Worm (Caenorhabditis elegans) whole organism, young adult: ENCODE data around the gene Y73B6BL.270.

Experiments
- B0019.2 ChIP-seq: fragments of 200-800 bp; sonication (Bioruptor generic); conservative IDR thresholded peaks from 2 replicates; pipeline ENCODE4 v1.3.6; 2022; ENCODE audit warnings: missing genetic modification reagents, missing genetic modification characterization, missing compliant biosample characterization
- F52B5.7 ChIP-seq: sonication (generic microtip); optimal IDR thresholded peaks from 2 replicates; lab custom pipeline; 2016; ENCODE audit warnings: mild to moderate bottlenecking, missing genetic modification characterization, missing compliant biosample characterization
- Y79H2A.3 ChIP-seq: fragments of 200-800 bp; sonication (Bioruptor generic); conservative IDR thresholded peaks from 2 replicates; pipeline ENCODE4 v1.3.6; 2022; ENCODE audit warnings: missing genetic modification reagents, missing genetic modification characterization, missing compliant biosample characterization
- attf-5 ChIP-seq: fragments of 200-800 bp; sonication (Bioruptor generic); optimal IDR thresholded peaks from 2 replicates; lab custom pipeline; 2018; ENCODE audit warnings: mild to moderate bottlenecking, missing genetic modification characterization, missing compliant biosample characterization
- fkh-3 ChIP-seq: sonication (generic microtip); optimal IDR thresholded peaks from 2 replicates; lab custom pipeline; 2016; ENCODE audit warnings: mild to moderate bottlenecking, missing genetic modification characterization, missing compliant biosample characterization
- gei-17 ChIP-seq: fragments of 200-800 bp; sonication (Bioruptor generic); optimal IDR thresholded peaks from 2 replicates; lab custom pipeline; 2018; ENCODE audit warnings: mild to moderate bottlenecking, missing genetic modification characterization, missing compliant biosample characterization
- madf-10 ChIP-seq: sonication (generic microtip); optimal IDR thresholded peaks from 2 replicates; lab custom pipeline; 2016; ENCODE audit warnings: mild to moderate bottlenecking, missing genetic modification characterization, missing compliant biosample characterization
- nfya-2 ChIP-seq: fragments of 200-800 bp; sonication (Bioruptor generic); IDR thresholded peaks from 2 replicates; pipeline ENCODE4 v1.3.6; 2022; ENCODE audit warnings: missing genetic modification reagents, missing genetic modification characterization, missing compliant biosample characterization
- nhr-120 ChIP-seq: fragments of 200-800 bp; sonication (Bioruptor generic); IDR thresholded peaks from 2 replicates; pipeline ENCODE4 v1.3.6; 2022; ENCODE audit warnings: missing genetic modification characterization, missing compliant biosample characterization
- snpc-4 ChIP-seq, 5 experiments: fragments of 150-350 bp in 1 of 5; sonication (generic microtip) in 4 of 5; optimal IDR thresholded peaks; 2 replicates each; lab custom pipeline; 2014 to 2018; ENCODE audit warnings: missing genetic modification characterization in 5 of 5, missing biosample characterization in 3 of 5, antibody characterized with exemption in 2 of 5, mild to moderate bottlenecking in 2 of 5, missing compliant biosample characterization in 2 of 5, missing genotype in 2 of 5, moderate library complexity in 2 of 5, missing genetic modification reagents in 1 of 5
- unc-130 ChIP-seq: sonication (generic microtip); optimal IDR thresholded peaks from 2 replicates; lab custom pipeline; 2016; ENCODE audit warnings: missing genetic modification reagents, missing genetic modification characterization, missing compliant biosample characterization
- ztf-6 ChIP-seq: fragments of 200-800 bp; sonication (Bioruptor generic); IDR thresholded peaks from 2 replicates; pipeline ENCODE4 v1.3.6; 2022; ENCODE audit warnings: missing genetic modification reagents, missing genetic modification characterization, missing compliant biosample characterization

DNA sequence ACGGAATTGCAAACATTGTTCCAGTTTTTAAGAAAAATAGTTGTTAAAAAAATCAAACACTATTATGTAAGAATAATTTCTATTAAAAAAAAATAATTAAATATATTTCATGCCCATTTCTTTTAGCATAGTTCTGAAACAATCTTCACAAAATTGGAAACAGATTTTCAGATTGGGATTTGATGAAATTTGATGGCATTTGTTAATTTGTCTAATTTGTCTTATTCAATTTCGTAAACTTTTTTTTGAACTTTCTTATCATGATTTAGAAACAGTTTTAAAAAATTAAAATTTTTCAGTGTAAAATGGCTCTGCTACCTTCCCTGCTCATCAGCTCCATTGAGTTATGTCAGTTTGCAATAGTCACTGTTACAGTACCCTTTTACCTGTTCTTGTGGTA, 39.7 kb downstream of the Y73B6BL.270 start, which contains the start of gene srv-13:
- TF ChIP-seq Y79H2A.3 (GFP tag; lab: Robert Waterston, UW): no peak
- no peak for TF ChIP-seq nfya-2 (GFP tag; lab: Robert Waterston, UW)
- TF ChIP-seq nhr-120 (GFP tag; lab: Robert Waterston, UW): no peak
- no peak for TF ChIP-seq madf-10 (tag; lab: Kevin White, UChicago)
- TF ChIP-seq F52B5.7 (tag; lab: Kevin White, UChicago): no peak
- TF ChIP-seq B0019.2 (GFP tag; lab: Robert Waterston, UW): no peak
- TF ChIP-seq unc-130 (GFP tag; lab: Kevin White, UChicago): no peak
- TF ChIP-seq attf-5 (GFP tag; lab: Kevin White, UChicago): no peak
- TF ChIP-seq ztf-6: no peak
- no peak for TF ChIP-seq fkh-3 (tag; lab: Kevin White, UChicago)
- TF ChIP-seq gei-17 (GFP tag; lab: Kevin White, UChicago): no peak
- no peak for TF ChIP-seq snpc-4 (GFP tag; optimal IDR thresholded peaks at IDR 0.05; lab: Kevin White, UChicago)
- TF ChIP-seq snpc-4 (tag; optimal IDR thresholded peaks at IDR 0.05; lab: Kevin White, UChicago): no peak
